Worm (Caenorhabditis elegans): ENCODE results near the gene fipr-17.
A peak's percentile ranks its signal among the peaks of the same experiment; 100 is the strongest.

Gene fipr-17

ce11 chrIII:10983153-10983552 is 24.2 kb downstream of the fipr-17 start, which contains the start of gene col-92:
TSS of gene col-92 (minus strand) at chrIII:10983253.
- no peak for TF ChIP-seq T23F11.4 (GFP tag; optimal IDR thresholded peaks at IDR 0.05)
- TF ChIP-seq rnt-1 (tag; optimal IDR thresholded peaks at IDR 0.05) = no peak
- no peak for TF ChIP-seq ceh-2 (tag; optimal IDR thresholded peaks at IDR 0.05)
- TF ChIP-seq mec-3 (tag; optimal IDR thresholded peaks at IDR 0.05; ENCODE audit: borderline replicate concordance) = no peak
- no peak for TF ChIP-seq pha-4 (tag; optimal IDR thresholded peaks at IDR 0.05)
- no peak for TF ChIP-seq tbx-7 (tag; optimal IDR thresholded peaks at IDR 0.05)
- no peak for TF ChIP-seq fax-1 (tag; optimal IDR thresholded peaks at IDR 0.05)
- no peak for TF ChIP-seq unc-55 (GFP tag; optimal IDR thresholded peaks at IDR 0.05)
- TF ChIP-seq gmeb-2 (tag; optimal IDR thresholded peaks at IDR 0.05) = no peak
- no peak for TF ChIP-seq ceh-24 (tag; optimal IDR thresholded peaks at IDR 0.05)
- no peak for TF ChIP-seq eyg-1 (tag; optimal IDR thresholded peaks at IDR 0.05)
- no peak for TF ChIP-seq elt-4 (tag; optimal IDR thresholded peaks at IDR 0.05)
- TF ChIP-seq nfya-1 (tag; optimal IDR thresholded peaks at IDR 0.05) = no peak
- TF ChIP-seq npax-4 (tag; optimal IDR thresholded peaks at IDR 0.05) = no peak
- no peak for TF ChIP-seq pax-1 (tag; optimal IDR thresholded peaks at IDR 0.05)
- no peak for TF ChIP-seq zip-5 (tag; optimal IDR thresholded peaks at IDR 0.05)
- TF ChIP-seq syd-9 (tag; optimal IDR thresholded peaks at IDR 0.05) = no peak
- TF ChIP-seq ahr-1 (tag; optimal IDR thresholded peaks at IDR 0.05) = no peak
- no peak for TF ChIP-seq ceh-14 (tag; optimal IDR thresholded peaks at IDR 0.05)
- TF ChIP-seq tbx-2 (tag; optimal IDR thresholded peaks at IDR 0.05) = no peak

ce11 chrIII:10981555-10981954 is 25.8 kb downstream of the fipr-17 start:
- TF ChIP-seq pax-1 (tag; optimal IDR thresholded peaks at IDR 0.05) (no peak), hlh-8 (tag; optimal IDR thresholded peaks at IDR 0.05) (no peak)

ce11 chrIII:10976580-10976979 is 30.8 kb downstream of the fipr-17 start:
- no peak for TF ChIP-seq hlh-30 (tag; optimal IDR thresholded peaks at IDR 0.05; ENCODE audit: insufficient read depth)
- TF ChIP-seq ama-1 (optimal IDR thresholded peaks at IDR 0.05) = no peak
- TF ChIP-seq pax-1 (tag; optimal IDR thresholded peaks at IDR 0.05) = no peak

- TF ChIP-seq fkh-10 (GFP tag; optimal IDR thresholded peaks at IDR 0.05) (no peak), ceh-9 (tag; optimal IDR thresholded peaks at IDR 0.05) (no peak), hlh-6 (tag; optimal IDR thresholded peaks at IDR 0.05) (no peak)
These were observed 37.8 kb downstream of the fipr-17 start, which contains the start of gene dhc-4 for ce11 chrIII:10969644-10970043. TSS of gene dhc-4 (plus strand) at chrIII:10969944.

- TF ChIP-seq ceh-34 (tag; optimal IDR thresholded peaks at IDR 0.05) = peak; percentile 50
- no peak for TF ChIP-seq K02D7.2 (tag; optimal IDR thresholded peaks at IDR 0.05)
- no peak for TF ChIP-seq pqm-1 (tag; optimal IDR thresholded peaks at IDR 0.05)
These were observed 40.4 kb downstream of the fipr-17 start, which contains the start of gene W05B2.2 for ce11 chrIII:10967010-10967409. TSS of gene W05B2.2 (minus strand) at chrIII:10967110.

- no peak for TF ChIP-seq hlh-13 (GFP tag; optimal IDR thresholded peaks at IDR 0.05)
- no peak for TF ChIP-seq dve-1 (tag; optimal IDR thresholded peaks at IDR 0.05)
- no peak for TF ChIP-seq pros-1 (tag; optimal IDR thresholded peaks at IDR 0.05)
- TF ChIP-seq fkh-6 (tag; optimal IDR thresholded peaks at IDR 0.05) = no peak
- no peak for TF ChIP-seq ceh-34 (tag; optimal IDR thresholded peaks at IDR 0.05)
- TF ChIP-seq elt-4 (tag; optimal IDR thresholded peaks at IDR 0.05) = no peak
- no peak for TF ChIP-seq dmd-4 (tag; optimal IDR thresholded peaks at IDR 0.05; ENCODE audit: borderline replicate concordance)
- TF ChIP-seq ceh-31 (tag; optimal IDR thresholded peaks at IDR 0.05) = no peak
- no peak for TF ChIP-seq nhr-11 (tag; optimal IDR thresholded peaks at IDR 0.05)
- TF ChIP-seq unc-55 (GFP tag; optimal IDR thresholded peaks at IDR 0.05) = no peak
- no peak for TF ChIP-seq nhr-232 (tag; optimal IDR thresholded peaks at IDR 0.05)
- TF ChIP-seq fkh-10 (GFP tag; optimal IDR thresholded peaks at IDR 0.05) = no peak
- TF ChIP-seq sdc-2 (tag; optimal IDR thresholded peaks at IDR 0.05) = no peak
- no peak for TF ChIP-seq ceh-24 (tag; optimal IDR thresholded peaks at IDR 0.05)
- no peak for TF ChIP-seq ceh-18 (tag; optimal IDR thresholded peaks at IDR 0.05)
- no peak for TF ChIP-seq pag-3 (tag; optimal IDR thresholded peaks at IDR 0.05; ENCODE audit: borderline replicate concordance)
- no peak for TF ChIP-seq ceh-19 (GFP tag; optimal IDR thresholded peaks at IDR 0.05)
- TF ChIP-seq K02D7.2 (tag; optimal IDR thresholded peaks at IDR 0.05) = no peak
- TF ChIP-seq T23F11.4 (GFP tag; optimal IDR thresholded peaks at IDR 0.05) = no peak
- TF ChIP-seq F13H6.1 (tag; optimal IDR thresholded peaks at IDR 0.05) = no peak
These were observed 44.5 kb downstream of the fipr-17 start for ce11 chrIII:10962910-10963309.

Measured in whole organism, late embryonic.